Fruit fly (Drosophila melanogaster) whole organism, embryonic: ENCODE results near the gene CCT7.

ENCODE experiments used
- Ada2b ChIP-seq: fragments of 200-800 bp; sonication (Bioruptor generic); IDR thresholded peaks from 2 replicates; pipeline ENCODE4 v1.3.6; 2022; ENCODE audit warnings: missing biosample characterization, missing genetic modification characterization
- Bgb ChIP-seq: fragments of 200-800 bp; sonication (Bioruptor generic); IDR thresholded peaks from 2 replicates; pipeline ENCODE4 v1.3.6; 2022; ENCODE audit warnings: missing biosample characterization, missing genetic modification characterization; ENCODE audit not compliant: partially characterized antibody
- BtbVII ChIP-seq: fragments of 200-800 bp; sonication (Bioruptor generic); optimal IDR thresholded peaks from 3 replicates; lab custom pipeline; 2017; ENCODE audit warnings: missing biosample characterization, mild to moderate bottlenecking, missing genetic modification characterization
- C15 ChIP-seq: fragments of 200-800 bp; sonication (Bioruptor generic); IDR thresholded peaks from 3 replicates; pipeline ENCODE4 v1.3.6; 2022; ENCODE audit warnings: missing biosample characterization, missing genetic modification characterization
- CG10321 ChIP-seq: fragments of 200-800 bp; sonication (Bioruptor generic); IDR thresholded peaks from 2 replicates; pipeline ENCODE4 v1.3.6; 2022; ENCODE audit warnings: missing biosample characterization, missing genetic modification characterization
- CG11504 ChIP-seq: fragments of 200-800 bp; sonication (Bioruptor generic); optimal IDR thresholded peaks from 3 replicates; lab custom pipeline; 2019; ENCODE audit warnings: missing biosample characterization, mild to moderate bottlenecking, missing genetic modification characterization, moderate library complexity
- CG1233 ChIP-seq: fragments of 200-800 bp; sonication (Bioruptor generic); optimal IDR thresholded peaks from 4 replicates; lab custom pipeline; 2018; ENCODE audit warnings: missing biosample characterization, mild to moderate bottlenecking, missing genetic modification characterization
- CG17186 ChIP-seq: fragments of 200-800 bp; sonication (Bioruptor generic); optimal IDR thresholded peaks from 3 replicates; lab custom pipeline; 2017; ENCODE audit warnings: missing biosample characterization, missing genetic modification reagents, missing genetic modification characterization
- CG17802 ChIP-seq: fragments of 200-800 bp; sonication (Bioruptor generic); optimal IDR thresholded peaks from 2 replicates; lab custom pipeline; 2018; ENCODE audit warnings: missing biosample characterization, mild to moderate bottlenecking, missing genetic modification characterization, moderate library complexity
- CG2120 ChIP-seq: fragments of 200-800 bp; sonication (Bioruptor generic); optimal IDR thresholded peaks from 3 replicates; lab custom pipeline; 2016; ENCODE audit warnings: missing biosample characterization, missing genetic modification characterization
- CG2202 ChIP-seq: fragments of 200-800 bp; sonication (Bioruptor generic); optimal IDR thresholded peaks from 2 replicates; lab custom pipeline; 2018; ENCODE audit warnings: missing biosample characterization, mild to moderate bottlenecking, missing genetic modification characterization
- CG34422 ChIP-seq: fragments of 200-800 bp; sonication (Bioruptor generic); IDR thresholded peaks from 3 replicates; pipeline ENCODE4 v1.3.6; 2022; ENCODE audit warnings: missing biosample characterization, missing genetic modification characterization
- CG3995 ChIP-seq: fragments of 200-800 bp; sonication (Bioruptor generic); optimal IDR thresholded peaks from 3 replicates; lab custom pipeline; 2016; ENCODE audit warnings: missing biosample characterization, missing genetic modification characterization
- CG4328 ChIP-seq: fragments of 200-800 bp; sonication (Bioruptor generic); optimal IDR thresholded peaks from 3 replicates; lab custom pipeline; 2017; ENCODE audit warnings: missing biosample characterization, missing genetic modification reagents, missing genetic modification characterization
- CG9876 ChIP-seq: fragments of 200-800 bp; sonication (Bioruptor generic); optimal IDR thresholded peaks from 2 replicates; lab custom pipeline; 2016; ENCODE audit warnings: missing biosample characterization, missing genetic modification characterization
- D19B ChIP-seq: fragments of 200-800 bp; sonication (Bioruptor generic); optimal IDR thresholded peaks from 2 replicates; lab custom pipeline; 2017; ENCODE audit warnings: missing biosample characterization, mild to moderate bottlenecking, missing genetic modification characterization
- Deaf1 ChIP-seq: fragments of 200-800 bp; optimal IDR thresholded peaks from 3 replicates; lab custom pipeline; 2019; ENCODE audit warnings: missing biosample characterization, mild to moderate bottlenecking, missing genetic modification characterization, moderate library complexity
- Fer1 ChIP-seq: fragments of 200-800 bp; sonication (Bioruptor generic); optimal IDR thresholded peaks from 2 replicates; lab custom pipeline; 2017; ENCODE audit warnings: missing biosample characterization, mild to moderate bottlenecking, missing genetic modification characterization
- Fer3 ChIP-seq: fragments of 200-800 bp; sonication (Bioruptor generic); optimal IDR thresholded peaks from 2 replicates; lab custom pipeline; 2018; ENCODE audit warnings: missing biosample characterization, mild to moderate bottlenecking, missing genetic modification characterization, moderate library complexity
- HHEX ChIP-seq: fragments of 200-800 bp; sonication (Bioruptor generic); optimal IDR thresholded peaks from 3 replicates; lab custom pipeline; 2017; ENCODE audit warnings: missing biosample characterization, mild to moderate bottlenecking, missing genetic modification characterization, missing genetic modification reagents
- HmgZ ChIP-seq: fragments of 200-800 bp; sonication (Bioruptor generic); optimal IDR thresholded peaks from 2 replicates; lab custom pipeline; 2018; ENCODE audit warnings: missing biosample characterization, mild to moderate bottlenecking, missing genetic modification characterization
- Hr39 ChIP-seq: fragments of >200 bp; optimal IDR thresholded peaks from 2 replicates; lab custom pipeline; 2017
- MTF-1 ChIP-seq: fragments of 200-800 bp; sonication (Bioruptor generic); optimal IDR thresholded peaks from 2 replicates; lab custom pipeline; 2018; ENCODE audit warnings: missing biosample characterization, mild to moderate bottlenecking, missing genetic modification characterization, borderline replicate concordance
- Nf-YB ChIP-seq: fragments of 200-800 bp; sonication (Bioruptor generic); optimal IDR thresholded peaks from 3 replicates; lab custom pipeline; 2019; ENCODE audit warnings: missing biosample characterization, mild to moderate bottlenecking, missing genetic modification characterization, moderate library complexity
- NfI ChIP-seq: fragments of 200-800 bp; sonication (Bioruptor generic); optimal IDR thresholded peaks from 3 replicates; lab custom pipeline; 2018; ENCODE audit warnings: missing biosample characterization, mild to moderate bottlenecking, missing genetic modification characterization, moderate library complexity
- Ptx1 ChIP-seq: fragments of 200-800 bp; sonication (Bioruptor generic); IDR thresholded peaks from 2 replicates; pipeline ENCODE4 v1.3.6; 2022; ENCODE audit warnings: missing biosample characterization, missing genetic modification characterization
- Trl ChIP-seq, 3 experiments: fragments of >200 bp in 2 of 3; fragments of 200-800 bp in 1 of 3; sonication (Bioruptor generic) in 1 of 3; optimal IDR thresholded peaks; 2 replicates in 1 of 3; 3 replicates in 2 of 3; lab custom pipeline; 2016 to 2017; ENCODE audit warnings: missing biosample characterization in 1 of 3, missing genetic modification characterization in 1 of 3
- ab ChIP-seq: fragments of 200-800 bp; sonication (Bioruptor generic); optimal IDR thresholded peaks from 2 replicates; lab custom pipeline; 2016; ENCODE audit warnings: missing biosample characterization, missing genetic modification characterization
- ap ChIP-seq: fragments of 200-800 bp; sonication (Bioruptor generic); IDR thresholded peaks from 2 replicates; pipeline ENCODE4 v1.3.6; 2022; ENCODE audit warnings: missing biosample characterization, missing genetic modification characterization
- az2 ChIP-seq: fragments of 200-800 bp; sonication (Bioruptor generic); optimal IDR thresholded peaks from 3 replicates; lab custom pipeline; 2016; ENCODE audit warnings: missing biosample characterization, missing genetic modification characterization
- bbx ChIP-seq: fragments of 200-800 bp; sonication (Bioruptor generic); IDR thresholded peaks from 2 replicates; pipeline ENCODE4 v1.3.6; 2022; ENCODE audit warnings: missing biosample characterization, missing genetic modification characterization; ENCODE audit not compliant: partially characterized antibody
- cg ChIP-seq: fragments of 200-800 bp; sonication (Bioruptor generic); optimal IDR thresholded peaks from 3 replicates; lab custom pipeline; 2019; ENCODE audit warnings: missing biosample characterization, mild to moderate bottlenecking, missing genetic modification characterization, moderate library complexity
- chm ChIP-seq: fragments of 200-800 bp; sonication (Bioruptor generic); IDR thresholded peaks from 2 replicates; pipeline ENCODE4 v1.3.6; 2022; ENCODE audit warnings: missing biosample characterization, missing genetic modification characterization
- cwo ChIP-seq: fragments of 200-800 bp; sonication (Bioruptor generic); optimal IDR thresholded peaks from 3 replicates; lab custom pipeline; 2017; ENCODE audit warnings: missing biosample characterization, missing genetic modification characterization, mild to moderate bottlenecking, moderate library complexity, missing genetic modification reagents
- fd102C ChIP-seq: fragments of 200-800 bp; sonication (Bioruptor generic); optimal IDR thresholded peaks from 2 replicates; lab custom pipeline; 2018; ENCODE audit warnings: missing biosample characterization, mild to moderate bottlenecking, missing genetic modification characterization, moderate library complexity
- fd64A ChIP-seq: fragments of 200-800 bp; sonication (Bioruptor generic); optimal IDR thresholded peaks from 3 replicates; lab custom pipeline; 2018; ENCODE audit warnings: missing biosample characterization, mild to moderate bottlenecking, missing genetic modification characterization
- ftz-f1 ChIP-seq: fragments of 200-800 bp; sonication (Bioruptor generic); optimal IDR thresholded peaks from 2 replicates; lab custom pipeline; 2016; ENCODE audit warnings: missing biosample characterization, missing genetic modification characterization
- grn ChIP-seq: fragments of 200-800 bp; sonication (Bioruptor generic); optimal IDR thresholded peaks from 3 replicates; lab custom pipeline; 2017; ENCODE audit warnings: missing biosample characterization, missing genetic modification characterization
- jumu ChIP-seq: fragments of 200-800 bp; sonication (Bioruptor generic); optimal IDR thresholded peaks from 3 replicates; lab custom pipeline; 2016; ENCODE audit warnings: missing biosample characterization, missing genetic modification characterization
- kah ChIP-seq: fragments of 200-800 bp; sonication (Bioruptor generic); optimal IDR thresholded peaks from 2 replicates; lab custom pipeline; 2018; ENCODE audit warnings: missing biosample characterization, mild to moderate bottlenecking, missing genetic modification characterization
- lab ChIP-seq: fragments of 200-800 bp; sonication (Bioruptor generic); optimal IDR thresholded peaks from 3 replicates; lab custom pipeline; 2017; ENCODE audit warnings: missing biosample characterization, missing genetic modification characterization, mild to moderate bottlenecking, moderate library complexity, missing genetic modification reagents
- mam ChIP-seq: fragments of 200-800 bp; sonication (Bioruptor generic); optimal IDR thresholded peaks from 3 replicates; lab custom pipeline; 2016; ENCODE audit warnings: missing biosample characterization, missing genetic modification characterization
- mirr ChIP-seq: fragments of 200-800 bp; sonication (Bioruptor generic); optimal IDR thresholded peaks from 3 replicates; lab custom pipeline; 2018; ENCODE audit warnings: missing biosample characterization, mild to moderate bottlenecking, missing genetic modification characterization
- nmo ChIP-seq: fragments of 200-800 bp; sonication (Bioruptor generic); optimal IDR thresholded peaks from 2 replicates; lab custom pipeline; 2018; ENCODE audit warnings: missing biosample characterization, mild to moderate bottlenecking, missing genetic modification characterization, moderate library complexity
- rib ChIP-seq: fragments of 200-800 bp; sonication (Bioruptor generic); IDR thresholded peaks from 2 replicates; pipeline ENCODE4 v1.3.6; 2022; ENCODE audit warnings: missing biosample characterization, missing genetic modification characterization
- sima ChIP-seq: fragments of 200-800 bp; sonication (Bioruptor generic); optimal IDR thresholded peaks from 2 replicates; lab custom pipeline; 2016; ENCODE audit warnings: missing biosample characterization, missing genetic modification characterization
- tio ChIP-seq: fragments of 200-800 bp; sonication (Bioruptor generic); optimal IDR thresholded peaks from 2 replicates; lab custom pipeline; 2017; ENCODE audit warnings: missing biosample characterization, missing genetic modification characterization, inconsistent platforms
- wor ChIP-seq: fragments of 200-800 bp; sonication (Bioruptor generic); IDR thresholded peaks from 2 replicates; pipeline ENCODE4 v1.3.6; 2022; ENCODE audit warnings: missing biosample characterization, missing genetic modification characterization
- zf30C ChIP-seq: fragments of 200-800 bp; sonication (Bioruptor generic); optimal IDR thresholded peaks from 3 replicates; lab custom pipeline; 2018; ENCODE audit warnings: missing biosample characterization, mild to moderate bottlenecking, missing genetic modification characterization
- zfh2 ChIP-seq: fragments of 200-800 bp; sonication (Bioruptor generic); optimal IDR thresholded peaks from 2 replicates; lab custom pipeline; 2016; ENCODE audit warnings: missing biosample characterization, missing genetic modification characterization

CCT7 gene

DNA sequence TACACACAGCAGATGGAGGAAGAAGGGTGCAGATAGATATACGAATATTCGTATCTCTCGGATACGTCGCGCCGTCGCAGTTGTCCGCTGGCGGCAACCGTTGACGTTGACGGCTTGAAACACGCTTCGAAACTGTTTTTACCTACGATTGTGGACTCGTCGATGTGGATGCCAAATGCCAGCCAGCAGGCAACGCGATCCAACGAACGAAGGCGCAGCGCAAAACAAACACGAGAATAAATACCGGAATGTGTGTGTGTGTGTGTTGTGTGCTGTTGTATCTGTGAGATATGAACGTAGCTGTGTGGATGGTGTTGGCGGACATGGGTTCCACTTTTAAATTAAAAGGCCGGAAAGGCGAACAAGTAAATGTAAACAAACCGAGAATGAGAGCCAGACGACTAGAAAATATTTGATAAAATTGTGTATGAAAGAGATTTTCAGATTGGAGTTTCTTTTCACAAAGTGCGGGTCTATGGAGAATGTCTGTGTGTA lies 44.8 kb downstream of the CCT7 start (continued):
- TF ChIP-seq fd64A (peak; percentile 71), Fer1 (GFP tag; lab: Kevin White, UChicago) (peak; percentile 75), Bgb (GFP tag; lab: Robert Waterston, UW) (peak; percentile 71), Deaf1 (tag; lab: Kevin White, UChicago) (peak; percentile 89), lab (GFP tag; lab: Kevin White, UChicago) (peak; percentile 84), Trl (optimal IDR thresholded peaks at IDR 0.05; lab: Kevin White, UChicago) (peak in 1 of 2 experiments; percentile 28), Trl (GFP tag; optimal IDR thresholded peaks at IDR 0.05; lab: Kevin White, UChicago) (peak; percentile 39), zfh2 (no peak), HHEX (GFP tag; lab: Kevin White, UChicago) (peak; percentile 73), tio (GFP tag; lab: Kevin White, UChicago) (no peak), mam (GFP tag; lab: Kevin White, UChicago) (no peak), ftz-f1 (GFP tag; lab: Kevin White, UChicago) (peak; percentile 35), kah (GFP tag; lab: Kevin White, UChicago) (peak; percentile 35), mirr (GFP tag; lab: Kevin White, UChicago) (peak; percentile 83), chm (GFP tag; lab: Robert Waterston, UW) (peak; percentile 89), CG9876 (GFP tag; lab: Kevin White, UChicago) (no peak), CG10321 (GFP tag; lab: Robert Waterston, UW) (peak; percentile 41; the same call in 1 of the 2 replicates), bbx (GFP tag; lab: Robert Waterston, UW) (peak; percentile 76), C15 (GFP tag; lab: Robert Waterston, UW) (no peak), rib (GFP tag; lab: Robert Waterston, UW) (peak; percentile 50), ab (no peak), CG17802 (no peak), CG11504 (peak; percentile 73), cwo (peak; percentile 45), jumu (peak; percentile 32), BtbVII (GFP tag; lab: Kevin White, UChicago) (peak; percentile 69), ap (GFP tag; lab: Robert Waterston, UW) (no peak), zf30C (peak; percentile 40), MTF-1 (GFP tag; lab: Kevin White, UChicago) (peak; percentile 62), grn (GFP tag; lab: Kevin White, UChicago) (peak; percentile 76), fd102C (peak; percentile 36), CG1233 (peak; percentile 66), sima (peak; percentile 13), Nf-YB (GFP tag; lab: Kevin White, UChicago) (peak; percentile 65), CG17186 (GFP tag; lab: Kevin White, UChicago) (peak; percentile 35), CG2202 (tag; lab: Kevin White, UChicago) (peak; percentile 17), CG2120 (GFP tag; lab: Kevin White, UChicago) (peak; percentile 52), D19B (no peak), cg (peak; percentile 98), Ptx1 (no peak), nmo (GFP tag; lab: Kevin White, UChicago) (no peak), CG34422 (peak; percentile 66; the same call in 1 of the 3 replicates), Ada2b (GFP tag; lab: Robert Waterston, UW) (0 out of 2 replicates have a peak, but pooled peaks have one; percentile 24), CG3995 (GFP tag; lab: Kevin White, UChicago) (no peak), NfI (GFP tag; lab: Kevin White, UChicago) (peak; percentile 21), az2 (GFP tag; lab: Kevin White, UChicago) (no peak), Hr39 (no peak), HmgZ (tag; lab: Kevin White, UChicago) (peak; percentile 75), CG4328 (GFP tag; lab: Kevin White, UChicago) (peak; percentile 31), wor (no peak), Fer3 (tag; lab: Kevin White, UChicago) (peak; percentile 49)
